Worm (Caenorhabditis elegans) whole organism, mixed stage, embryonic: ENCODE results near the gene fbxa-72.

ENCODE experiments used
- blmp-1 ChIP-seq: fragments of 150-350 bp; optimal IDR thresholded peaks from 2 replicates; lab custom pipeline; 2014; ENCODE audit warnings: missing biosample characterization, missing genetic modification characterization
- ceh-83 ChIP-seq: fragments of 200-800 bp; sonication (Bioruptor generic); optimal IDR thresholded peaks from 2 replicates; lab custom pipeline; 2018; ENCODE audit warnings: mild to moderate bottlenecking, missing genetic modification characterization, missing compliant biosample characterization
- ces-1 ChIP-seq: fragments of 150-350 bp; optimal IDR thresholded peaks from 2 replicates; lab custom pipeline; 2014; ENCODE audit warnings: missing biosample characterization, missing genetic modification reagents, missing genetic modification characterization
- drap-1 ChIP-seq: fragments of 200-800 bp; sonication (Bioruptor generic); optimal IDR thresholded peaks from 3 replicates; lab custom pipeline; 2018; ENCODE audit warnings: mild to moderate bottlenecking, missing genetic modification characterization, missing compliant biosample characterization
- flh-1 ChIP-seq: fragments of 200-800 bp; sonication (Bioruptor generic); optimal IDR thresholded peaks from 2 replicates; lab custom pipeline; 2018; ENCODE audit warnings: mild to moderate bottlenecking, missing genetic modification characterization, moderate library complexity, missing compliant biosample characterization
- lin-13 ChIP-seq: fragments of 150-350 bp; optimal IDR thresholded peaks from 2 replicates; lab custom pipeline; 2014; ENCODE audit warnings: missing biosample characterization, missing genetic modification characterization
- mls-2 ChIP-seq: sonication (generic microtip); optimal IDR thresholded peaks from 2 replicates; lab custom pipeline; 2016; ENCODE audit warnings: mild to moderate bottlenecking, missing genetic modification characterization, moderate library complexity, missing compliant biosample characterization
- nhr-28 ChIP-seq: fragments of 150-350 bp; optimal IDR thresholded peaks from 2 replicates; lab custom pipeline; 2014; ENCODE audit warnings: missing biosample characterization, missing genetic modification characterization
- pha-4 ChIP-seq: fragments of 150-350 bp; optimal IDR thresholded peaks from 2 replicates; lab custom pipeline; 2018; ENCODE audit warnings: missing biosample characterization, missing genetic modification reagents, missing genetic modification characterization
- sem-2 ChIP-seq: fragments of 200-800 bp; sonication (Bioruptor generic); optimal IDR thresholded peaks from 2 replicates; lab custom pipeline; 2018; ENCODE audit warnings: mild to moderate bottlenecking, missing genetic modification characterization, missing compliant biosample characterization
- sptf-1 ChIP-seq: sonication (generic microtip); optimal IDR thresholded peaks from 2 replicates; lab custom pipeline; 2017; ENCODE audit warnings: mild to moderate bottlenecking, missing genetic modification characterization, moderate library complexity, missing compliant biosample characterization
- tbx-8 ChIP-seq: fragments of 200-800 bp; sonication (Bioruptor generic); optimal IDR thresholded peaks from 2 replicates; lab custom pipeline; 2018; ENCODE audit warnings: mild to moderate bottlenecking, missing genetic modification characterization, moderate library complexity, missing compliant biosample characterization
- zip-8 ChIP-seq: fragments of 150-350 bp; optimal IDR thresholded peaks from 2 replicates; lab custom pipeline; 2014; ENCODE audit warnings: missing biosample characterization, missing genetic modification characterization
- ztf-11 ChIP-seq: fragments of 150-350 bp; optimal IDR thresholded peaks from 2 replicates; lab custom pipeline; 2014; ENCODE audit warnings: missing biosample characterization, missing genetic modification characterization

The fbxa-72 gene

DNA sequence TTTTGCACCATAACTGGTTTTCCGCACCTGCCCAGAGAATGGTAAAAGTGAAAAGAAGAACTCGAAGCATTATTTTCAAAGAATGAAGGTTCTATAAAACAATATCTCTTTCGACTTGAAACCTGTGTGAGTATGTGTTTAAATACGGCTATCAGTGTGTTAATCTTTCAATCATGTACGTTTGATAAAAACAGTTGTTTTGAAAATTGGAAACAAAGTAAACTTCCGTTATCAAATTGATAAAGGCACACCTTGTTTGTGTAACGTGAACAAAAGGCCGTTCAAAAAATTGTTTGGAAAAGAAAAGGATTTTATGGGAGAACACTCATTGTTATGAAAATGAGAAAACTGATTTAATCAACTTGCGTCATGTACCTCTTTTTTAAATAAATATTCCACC is 50.2 kb downstream of the fbxa-72 start, which contains the start of gene F48G7.7:
Gene F48G7.7 (minus strand): TSS at position 101 of the 400 bp plus-strand sequence.
- TF ChIP-seq ces-1 (GFP tag; lab: Kevin White, UChicago) (no peak), zip-8 (no peak), blmp-1 (tag; lab: Kevin White, UChicago) (no peak), pha-4 (no peak), mls-2 (tag; lab: Kevin White, UChicago) (no peak), drap-1 (no peak), tbx-8 (no peak), ztf-11 (tag; lab: Kevin White, UChicago) (no peak), nhr-28 (no peak), flh-1 (GFP tag; lab: Kevin White, UChicago) (no peak), sem-2 (GFP tag; lab: Kevin White, UChicago) (no peak), sptf-1 (tag; lab: Kevin White, UChicago) (no peak), lin-13 (tag; lab: Kevin White, UChicago) (no peak), ceh-83 (GFP tag; lab: Kevin White, UChicago) (no peak)
- TF ChIP-seq, all 35 proteins: peak for 0

DNA sequence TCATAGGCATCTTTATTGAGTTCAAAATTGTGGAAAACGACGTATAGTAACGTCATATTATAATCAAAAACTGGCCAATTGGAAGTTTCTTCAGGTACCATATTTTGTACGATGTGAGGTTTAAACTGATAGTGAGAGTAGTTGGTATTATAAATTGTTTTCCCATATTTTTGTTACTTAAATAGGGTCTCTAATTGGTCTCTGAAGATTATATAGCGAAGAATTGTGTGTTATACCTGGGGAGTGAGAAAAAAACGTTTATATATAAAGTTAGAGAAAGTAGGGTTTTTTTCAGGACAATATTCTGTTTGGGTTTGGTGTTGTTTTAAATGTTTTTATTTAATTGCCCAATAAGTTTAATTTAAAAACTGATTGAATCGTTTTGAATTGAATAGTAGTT is 51.6 kb downstream of the fbxa-72 start, which contains the start of gene srt-17:
Gene srt-17 (minus strand): TSS at position 101 of the 400 bp plus-strand sequence.
- no peak for TF ChIP-seq drap-1
